Fruit fly (Drosophila melanogaster) whole organism: Measurements from ENCODE around the gene Mon1.

Experiments used
- CG8478 ChIP-seq: fragments of >200 bp; optimal IDR thresholded peaks from 2 replicates; lab custom pipeline; 2018; ENCODE audit warnings: inconsistent platforms
- Dll ChIP-seq: fragments of >200 bp; optimal IDR thresholded peaks from 2 replicates; lab custom pipeline; 2017
- EcR ChIP-seq, 2 experiments: fragments of >200 bp; optimal IDR thresholded peaks; 2 replicates each; lab custom pipeline; 2017; ENCODE audit warnings: missing biosample characterization in 2 of 2, missing genetic modification characterization in 2 of 2, missing genetic modification reagents in 2 of 2
- pan ChIP-seq: fragments of >200 bp; optimal IDR thresholded peaks from 2 replicates; lab custom pipeline; 2017
- psq ChIP-seq: fragments of >200 bp; optimal IDR thresholded peaks from 2 replicates; lab custom pipeline; 2017
- usp ChIP-seq: fragments of >200 bp; optimal IDR thresholded peaks from 2 replicates; lab custom pipeline; 2017; ENCODE audit warnings: missing biosample characterization, missing genetic modification characterization, mixed read lengths

The Mon1 gene

dm6 chr2L:4886132-4886531, 35.7 kb downstream of the Mon1 start:
- TF ChIP-seq CG8478 (lab: Kevin White, UChicago) (no peak), usp (no peak), pan (lab: Kevin White, UChicago) (no peak), Dll (no peak), psq (lab: Kevin White, UChicago) (no peak), EcR (GFP tag; optimal IDR thresholded peaks at IDR 0.05; lab: Kevin White, UChicago) (no peak)

dm6 chr2L:4886645-4887044, 36.2 kb downstream of the Mon1 start:
- TF ChIP-seq CG8478 (lab: Kevin White, UChicago) (no peak), psq (lab: Kevin White, UChicago) (no peak), usp (no peak), Dll (no peak), pan (lab: Kevin White, UChicago) (no peak)

- TF ChIP-seq EcR (GFP tag; optimal IDR thresholded peaks at IDR 0.05; lab: Kevin White, UChicago) = no peak
- TF ChIP-seq pan (lab: Kevin White, UChicago) = no peak
Measured at dm6 chr2L:4887382-4888219, 37.2 kb downstream of the Mon1 start.

dm6 chr2L:4888541-4888940, 38.1 kb downstream of the Mon1 start:
- no peak for TF ChIP-seq pan (lab: Kevin White, UChicago)
- no peak for TF ChIP-seq psq (lab: Kevin White, UChicago)
- TF ChIP-seq CG8478 (lab: Kevin White, UChicago) = no peak
- TF ChIP-seq EcR (GFP tag; optimal IDR thresholded peaks at IDR 0.05; lab: Kevin White, UChicago) = no peak
- TF ChIP-seq Dll = no peak
- TF ChIP-seq usp = no peak

dm6 chr2L:4889451-4890045, 39.1 kb downstream of the Mon1 start, which contains the start of gene CG15625:
CG15625 (plus strand) TSS chr2L:4889995.
- no peak for TF ChIP-seq pan (lab: Kevin White, UChicago)
- TF ChIP-seq CG8478 (lab: Kevin White, UChicago) = no peak
- TF ChIP-seq EcR (GFP tag; optimal IDR thresholded peaks at IDR 0.05; lab: Kevin White, UChicago) = no peak
- TF ChIP-seq psq (lab: Kevin White, UChicago) = no peak
- no peak for TF ChIP-seq Dll
- TF ChIP-seq usp = no peak

dm6 chr2L:4891914-4892469, 41.6 kb downstream of the Mon1 start, which contains the start of gene CG3036:
CG3036 (plus strand) TSS chr2L:4892112.
- TF ChIP-seq usp (no peak), Dll (no peak), CG8478 (lab: Kevin White, UChicago) (no peak), pan (lab: Kevin White, UChicago) (no peak), EcR (GFP tag; optimal IDR thresholded peaks at IDR 0.05; lab: Kevin White, UChicago) (no peak), psq (lab: Kevin White, UChicago) (no peak)

- TF ChIP-seq CG8478 (lab: Kevin White, UChicago) (no peak), psq (lab: Kevin White, UChicago) (no peak)
Measured at dm6 chr2L:4893612-4894011, 43.2 kb downstream of the Mon1 start.

dm6 chr2L:4895902-4896301, 45.5 kb downstream of the Mon1 start:
- no peak for TF ChIP-seq EcR (GFP tag; optimal IDR thresholded peaks at IDR 0.05; lab: Kevin White, UChicago)
- TF ChIP-seq pan (lab: Kevin White, UChicago) = no peak
- no peak for TF ChIP-seq CG8478 (lab: Kevin White, UChicago)
- TF ChIP-seq psq (lab: Kevin White, UChicago) = no peak
- no peak for TF ChIP-seq usp
- no peak for TF ChIP-seq Dll

- TF ChIP-seq Dll = no peak
- no peak for TF ChIP-seq pan (lab: Kevin White, UChicago)
- TF ChIP-seq CG8478 (lab: Kevin White, UChicago) = no peak
- no peak for TF ChIP-seq psq (lab: Kevin White, UChicago)
- TF ChIP-seq usp = no peak
Measured at dm6 chr2L:4896484-4897205, 46.2 kb downstream of the Mon1 start.

dm6 chr2L:4898165-4898564, 47.7 kb downstream of the Mon1 start:
- TF ChIP-seq pan (lab: Kevin White, UChicago) = no peak

dm6 chr2L:4899599-4900559, 49.4 kb downstream of the Mon1 start:
- TF ChIP-seq CG8478 (lab: Kevin White, UChicago) (no peak), usp (no peak), pan (lab: Kevin White, UChicago) (no peak), EcR (GFP tag; optimal IDR thresholded peaks at IDR 0.05; lab: Kevin White, UChicago) (no peak), psq (lab: Kevin White, UChicago) (no peak), Dll (no peak)
